Worm (Caenorhabditis elegans) whole organism, L4 larva: ENCODE data around the gene F13C5.2.

Experiments used
- R02D3.7 ChIP-seq: fragments of 150-350 bp; sonication (generic microtip); optimal IDR thresholded peaks from 3 replicates; lab custom pipeline; 2014; ENCODE audit warnings: missing biosample characterization, missing genetic modification characterization
- ZK546.5 ChIP-seq, 2 experiments: sonication (generic microtip); optimal IDR thresholded peaks; 2 replicates each; lab custom pipeline; 2017; ENCODE audit warnings: missing biosample characterization in 2 of 2, missing genetic modification characterization in 2 of 2
- aha-1 ChIP-seq: fragments of 150-350 bp; peaks from one replicate; lab custom pipeline; 2014; ENCODE audit warnings: missing biosample characterization, missing genetic modification characterization
- ceh-62 ChIP-seq: sonication (generic microtip); optimal IDR thresholded peaks from 2 replicates; lab custom pipeline; 2017; ENCODE audit warnings: missing biosample characterization, missing genetic modification characterization
- daf-12 ChIP-seq: fragments of 150-350 bp; optimal IDR thresholded peaks from 2 replicates; lab custom pipeline; 2014; ENCODE audit warnings: missing biosample characterization, missing genetic modification reagents, missing genetic modification characterization
- daf-16 ChIP-seq, 3 experiments: sonication (generic microtip); optimal IDR thresholded peaks; 2 replicates each; lab custom pipeline; 2016 to 2017; ENCODE audit warnings: missing genetic modification characterization in 3 of 3, missing genetic modification reagents in 3 of 3, mild to moderate bottlenecking in 2 of 3, missing compliant biosample characterization in 2 of 3, missing biosample characterization in 1 of 3, moderate library complexity in 1 of 3
- daf-8 ChIP-seq: fragments of 200-800 bp; sonication (Bioruptor generic); IDR thresholded peaks from 2 replicates; pipeline ENCODE4 v1.3.6; 2022; ENCODE audit warnings: missing genetic modification characterization, missing compliant biosample characterization
- dmd-6 ChIP-seq: fragments of 200-800 bp; sonication (Bioruptor generic); IDR thresholded peaks from 2 replicates; pipeline ENCODE4 v1.3.6; 2022; ENCODE audit warnings: missing genetic modification reagents, missing genetic modification characterization, missing compliant biosample characterization
- dpl-1 ChIP-seq: fragments of 150-350 bp; optimal IDR thresholded peaks from 2 replicates; lab custom pipeline; 2014; ENCODE audit warnings: missing biosample characterization, missing genetic modification reagents, missing genetic modification characterization
- fkh-10 ChIP-seq: fragments of 150-350 bp; optimal IDR thresholded peaks from 2 replicates; lab custom pipeline; 2014; ENCODE audit warnings: missing biosample characterization, missing genetic modification reagents, missing genetic modification characterization
- fos-1 ChIP-seq: fragments of 150-350 bp; optimal IDR thresholded peaks from 2 replicates; lab custom pipeline; 2014; ENCODE audit warnings: missing biosample characterization, missing genetic modification characterization
- gei-8 ChIP-seq: fragments of 200-800 bp; sonication (Bioruptor generic); optimal IDR thresholded peaks from 2 replicates; lab custom pipeline; 2018; ENCODE audit warnings: mild to moderate bottlenecking, missing genetic modification characterization, missing compliant biosample characterization
- hif-1 ChIP-seq, 2 experiments: sonication (generic microtip); optimal IDR thresholded peaks; 2 replicates each; lab custom pipeline; 2016 to 2017; ENCODE audit warnings: missing compliant biosample characterization in 2 of 2, missing genetic modification characterization in 2 of 2, missing genetic modification reagents in 2 of 2, missing genotype in 2 of 2, mild to moderate bottlenecking in 1 of 2
- hlh-11 ChIP-seq: fragments of 200-800 bp; sonication (Bioruptor generic); optimal IDR thresholded peaks from 2 replicates; lab custom pipeline; 2018; ENCODE audit warnings: mild to moderate bottlenecking, missing genetic modification characterization, missing compliant biosample characterization
- hmg-1.1 ChIP-seq: fragments of 200-800 bp; sonication (Bioruptor generic); IDR thresholded peaks from 2 replicates; pipeline ENCODE4 v1.3.6; 2022; ENCODE audit warnings: missing genetic modification reagents, missing genetic modification characterization, missing compliant biosample characterization
- lim-7 ChIP-seq: fragments of 200-800 bp; sonication (Bioruptor generic); IDR thresholded peaks from 2 replicates; pipeline ENCODE4 v1.3.6; 2022; ENCODE audit warnings: missing genetic modification characterization, missing compliant biosample characterization
- lin-15B ChIP-seq: fragments of 150-350 bp; sonication (generic microtip); optimal IDR thresholded peaks from 3 replicates; lab custom pipeline; 2014; ENCODE audit warnings: missing biosample characterization, missing genetic modification characterization
- lin-38 ChIP-seq: fragments of 200-800 bp; sonication (Bioruptor generic); IDR thresholded peaks from 2 replicates; pipeline ENCODE4 v1.3.6; 2022; ENCODE audit warnings: missing genetic modification reagents, missing genetic modification characterization, missing compliant biosample characterization
- lsy-2 ChIP-seq, 2 experiments: fragments of 150-350 bp in 1 of 2; sonication (generic microtip) in 1 of 2; optimal IDR thresholded peaks; 2 replicates each; lab custom pipeline; 2014 to 2017; ENCODE audit warnings: missing biosample characterization in 2 of 2, missing genetic modification characterization in 2 of 2
- madf-5 ChIP-seq, 2 experiments: fragments of 200-800 bp; sonication (Bioruptor generic); IDR thresholded peaks; 2 replicates each; pipeline ENCODE4 v1.3.6; 2022; ENCODE audit warnings: missing compliant biosample characterization in 2 of 2, missing genetic modification characterization in 2 of 2
- mep-1 ChIP-seq: fragments of 150-350 bp; sonication (generic microtip); optimal IDR thresholded peaks from 3 replicates; lab custom pipeline; 2014; ENCODE audit warnings: missing biosample characterization, missing genetic modification characterization
- mes-2 ChIP-seq: sonication (generic microtip); optimal IDR thresholded peaks from 2 replicates; lab custom pipeline; 2016; ENCODE audit warnings: missing genotype, mild to moderate bottlenecking, missing genetic modification characterization, missing compliant biosample characterization; ENCODE audit not compliant: poor library complexity, severe bottlenecking
- nhr-10 ChIP-seq: fragments of 150-350 bp; optimal IDR thresholded peaks from 2 replicates; lab custom pipeline; 2014; ENCODE audit warnings: missing biosample characterization, missing genetic modification characterization
- nhr-237 ChIP-seq: sonication (generic microtip); optimal IDR thresholded peaks from 2 replicates; lab custom pipeline; 2017; ENCODE audit warnings: missing biosample characterization, missing genetic modification characterization
- nhr-28 ChIP-seq: fragments of 150-350 bp; optimal IDR thresholded peaks from 2 replicates; lab custom pipeline; 2014; ENCODE audit warnings: missing biosample characterization, missing genetic modification characterization
- nhr-6 ChIP-seq: fragments of 150-350 bp; optimal IDR thresholded peaks from 2 replicates; lab custom pipeline; 2014; ENCODE audit warnings: missing biosample characterization, missing genetic modification characterization
- nhr-76 ChIP-seq: fragments of 150-350 bp; optimal IDR thresholded peaks from 2 replicates; lab custom pipeline; 2014; ENCODE audit warnings: missing biosample characterization, missing genetic modification characterization
- php-3 ChIP-seq: fragments of 200-800 bp; sonication (Bioruptor generic); IDR thresholded peaks from 2 replicates; pipeline ENCODE4 v1.3.6; 2022; ENCODE audit warnings: missing genetic modification reagents, missing genetic modification characterization, missing compliant biosample characterization
- pqm-1 ChIP-seq: sonication (generic microtip); optimal IDR thresholded peaks from 2 replicates; lab custom pipeline; 2017; ENCODE audit warnings: missing biosample characterization, missing genetic modification characterization
- saeg-2 ChIP-seq: fragments of 200-800 bp; sonication (Bioruptor generic); IDR thresholded peaks from 2 replicates; pipeline ENCODE4 v1.3.6; 2022; ENCODE audit warnings: missing genetic modification reagents, missing genetic modification characterization, missing compliant biosample characterization
- skn-1 ChIP-seq: fragments of 150-350 bp; optimal IDR thresholded peaks from 2 replicates; lab custom pipeline; 2014; ENCODE audit warnings: missing biosample characterization, missing genetic modification characterization
- unc-39 ChIP-seq: sonication (generic microtip); optimal IDR thresholded peaks from 2 replicates; lab custom pipeline; 2017; ENCODE audit warnings: missing biosample characterization, missing genetic modification characterization
- unc-62 ChIP-seq, 3 experiments: fragments of 150-350 bp in 1 of 3; sonication (generic microtip); optimal IDR thresholded peaks in 2 of 3; peaks in 1 of 3; 1 replicate in 1 of 3; 2 replicates in 2 of 3; lab custom pipeline; 2014 to 2017; ENCODE audit warnings: missing biosample characterization in 3 of 3, missing genetic modification characterization in 3 of 3, missing genetic modification reagents in 3 of 3, missing genotype in 1 of 3
- zip-11 ChIP-seq: fragments of 200-800 bp; sonication (Bioruptor generic); IDR thresholded peaks from 2 replicates; pipeline ENCODE4 v1.3.6; 2022; ENCODE audit warnings: missing genetic modification characterization, missing compliant biosample characterization

F13C5.2 gene

DNA sequence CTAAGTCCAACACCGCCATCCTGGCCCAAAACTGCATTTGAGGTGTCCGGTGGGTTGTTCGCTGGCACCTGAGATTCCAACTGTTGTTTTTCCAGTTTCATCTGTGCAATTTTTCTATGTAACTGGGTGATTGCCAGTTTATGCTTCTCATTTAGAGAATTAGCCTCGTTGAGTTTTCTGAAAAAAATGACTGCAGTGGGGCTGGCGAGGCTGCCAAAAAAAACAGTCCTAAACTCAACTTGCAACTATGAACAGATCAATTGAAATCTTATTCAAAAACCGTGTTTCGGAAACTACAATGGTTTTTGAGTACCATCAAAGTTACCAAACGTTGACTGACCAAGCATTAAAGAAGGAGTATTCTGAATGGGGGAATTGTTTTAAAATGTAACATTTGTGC is 39.9 kb upstream of the F13C5.2 start, which contains the start of gene F57C12.6:
Gene F57C12.6, minus strand, starts transcription at position 101 of the 400 bp plus-strand sequence.
- no peak for TF ChIP-seq nhr-10 (tag; lab: Kevin White, UChicago)
- no peak for TF ChIP-seq R02D3.7 (tag; lab: Kevin White, UChicago)
- TF ChIP-seq nhr-6 = no peak
- TF ChIP-seq nhr-237 = no peak
- TF ChIP-seq zip-11 (GFP tag; lab: Robert Waterston, UW) = no peak
- TF ChIP-seq lim-7 (GFP tag; lab: Robert Waterston, UW) = no peak
- TF ChIP-seq, all 104 proteins: peak for 0

ce11 chrX:555043-555791 is 38.5 kb upstream of the F13C5.2 start:
- TF ChIP-seq aha-1 (peak; percentile 41), unc-62 (GFP tag; optimal IDR thresholded peaks at IDR 0.05 in 1 of 2; lab: Kevin White, UChicago) (peak in 1 of 2 experiments; percentile 92), unc-62 (tag; optimal IDR thresholded peaks at IDR 0.05; lab: Kevin White, UChicago) (no peak), dmd-6 (GFP tag; lab: Robert Waterston, UW) (peak; percentile 45; the same call in 1 of the 2 replicates), lin-38 (GFP tag; lab: Robert Waterston, UW) (no peak), ZK546.5 (tag; optimal IDR thresholded peaks at IDR 0.05; lab: Kevin White, UChicago) (no peak), hlh-11 (tag; lab: Kevin White, UChicago) (peak; percentile 28), hif-1 (tag; optimal IDR thresholded peaks at IDR 0.05; lab: Kevin White, UChicago) (no peak), nhr-28 (tag; lab: Kevin White, UChicago) (peak; percentile 4), hmg-1.1 (GFP tag; lab: Robert Waterston, UW) (no peak), dpl-1 (GFP tag; lab: Kevin White, UChicago) (no peak), pqm-1 (tag; lab: Kevin White, UChicago) (peak; percentile 70), lin-15B (tag; lab: Kevin White, UChicago) (no peak), php-3 (GFP tag; lab: Robert Waterston, UW) (peak; percentile 66; the same call in 1 of the 2 replicates), skn-1 (no peak), unc-39 (tag; lab: Kevin White, UChicago) (no peak), fos-1 (tag; lab: Kevin White, UChicago) (no peak)

- TF ChIP-seq mep-1 (tag; lab: Kevin White, UChicago) (no peak), unc-62 (GFP tag; optimal IDR thresholded peaks at IDR 0.05 in 1 of 2; lab: Kevin White, UChicago) (peak in 1 of 2 experiments; percentile 25), unc-62 (tag; optimal IDR thresholded peaks at IDR 0.05; lab: Kevin White, UChicago) (no peak)
Measured at ce11 chrX:557195-557594, 36.6 kb upstream of the F13C5.2 start, which contains the start of gene hlh-19. Gene hlh-19, minus strand, starts transcription at chrX:557295.

DNA sequence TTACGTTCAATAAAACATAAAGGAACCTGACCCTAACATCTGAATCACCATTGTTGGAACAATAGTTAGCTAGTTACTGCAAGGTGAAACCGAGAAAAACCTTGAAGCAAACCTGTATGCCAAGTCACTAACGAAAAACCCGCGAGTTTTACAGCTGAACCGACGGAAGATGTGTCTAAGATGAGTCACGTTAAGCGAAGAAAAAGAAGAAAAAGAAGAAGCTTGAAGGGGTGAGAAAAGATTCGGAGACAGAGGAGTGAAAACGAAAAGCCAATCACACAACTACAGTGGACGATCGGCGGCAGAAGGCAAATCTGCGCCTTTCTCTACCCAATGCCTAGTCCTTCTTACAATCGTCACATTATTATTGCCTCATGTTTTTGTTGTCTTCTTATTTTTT is 35.9 kb upstream of the F13C5.2 start, which contains the start of gene nas-38:
Gene nas-38, plus strand, starts transcription at position 301 of the 400 bp plus-strand sequence.
- TF ChIP-seq mes-2 (tag; lab: Kevin White, UChicago) = no peak
- TF ChIP-seq madf-5 (GFP tag; IDR thresholded peaks at IDR 0.05; lab: Robert Waterston, UW) = no peak
- TF ChIP-seq ceh-62 (tag; lab: Kevin White, UChicago) = no peak
- no peak for TF ChIP-seq lin-38 (GFP tag; lab: Robert Waterston, UW)
- no peak for TF ChIP-seq ZK546.5 (tag; optimal IDR thresholded peaks at IDR 0.05; lab: Kevin White, UChicago)
- TF ChIP-seq nhr-76 = no peak
- TF ChIP-seq fkh-10 (GFP tag; lab: Kevin White, UChicago) = no peak
- no peak for TF ChIP-seq daf-8
- no peak for TF ChIP-seq unc-62 (GFP tag; optimal IDR thresholded peaks at IDR 0.05 in 1 of 2; lab: Kevin White, UChicago)
- TF ChIP-seq unc-62 (tag; optimal IDR thresholded peaks at IDR 0.05; lab: Kevin White, UChicago) = no peak
- TF ChIP-seq hlh-11 (tag; lab: Kevin White, UChicago) = no peak
- TF ChIP-seq daf-16 (GFP tag; optimal IDR thresholded peaks at IDR 0.05; lab: Kevin White, UChicago) = no peak
- TF ChIP-seq daf-16 (tag; optimal IDR thresholded peaks at IDR 0.05; lab: Kevin White, UChicago) = no peak
- TF ChIP-seq saeg-2 (GFP tag; lab: Robert Waterston, UW) = no peak
- no peak for TF ChIP-seq lsy-2 (tag; optimal IDR thresholded peaks at IDR 0.05; lab: Kevin White, UChicago)
- no peak for TF ChIP-seq gei-8 (GFP tag; lab: Kevin White, UChicago)
- TF ChIP-seq daf-12 (tag; lab: Kevin White, UChicago) = no peak
